Fruit fly (Drosophila melanogaster): Measurements from ENCODE around the gene sog.

Gene sog

DNA sequence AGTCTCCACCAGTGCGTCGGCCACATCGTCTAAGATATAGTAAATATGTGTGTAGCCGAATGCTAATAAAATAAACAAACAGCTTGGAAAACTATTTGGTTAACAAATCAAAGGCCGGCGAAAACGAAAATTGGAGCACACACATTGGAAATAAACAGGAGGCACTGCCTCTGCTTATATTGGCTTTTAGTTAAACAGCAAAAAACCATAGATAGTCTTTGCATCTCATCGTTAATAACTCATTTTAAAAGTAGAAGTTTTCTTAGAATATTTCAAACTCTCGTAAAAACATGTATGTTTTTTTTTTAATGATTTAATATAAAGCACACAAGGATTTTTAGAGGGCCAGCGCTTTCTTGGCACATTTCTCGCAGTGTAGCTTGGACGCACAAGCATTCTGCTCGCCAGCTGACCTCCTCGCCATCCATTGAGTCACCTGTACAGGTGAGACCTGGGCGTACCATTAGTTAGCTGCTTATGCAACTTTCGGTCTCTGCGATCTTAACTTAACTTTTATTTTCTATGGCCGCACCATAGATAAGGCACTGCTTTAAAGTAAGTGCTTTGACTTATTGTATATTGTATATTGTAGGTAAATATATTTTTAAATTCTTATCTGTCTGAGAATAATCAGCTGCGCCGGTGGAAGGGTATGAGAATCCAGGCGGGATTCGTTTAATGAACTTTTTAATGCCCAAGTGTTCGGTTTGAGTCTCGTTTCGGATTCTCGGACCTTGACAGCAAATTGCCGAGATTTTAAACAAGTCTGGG, 41.3 kb downstream of the sog start (continued):
- TF ChIP-seq vnd (GFP tag; IDR thresholded peaks at IDR 0.05; ENCODE audit: partially characterized antibody), result no peak
- peak; percentile 20 for TF ChIP-seq ewg (GFP tag; optimal IDR thresholded peaks at IDR 0.05)
- TF ChIP-seq CG13894 (tag; optimal IDR thresholded peaks at IDR 0.05), result no peak
- TF ChIP-seq phol (tag; optimal IDR thresholded peaks at IDR 0.05), result peak; percentile 48
- 0 out of 2 replicates have a peak, but pooled peaks have one; percentile 21 for TF ChIP-seq ssp (GFP tag; IDR thresholded peaks at IDR 0.05)
- TF ChIP-seq MESR4 (GFP tag; optimal IDR thresholded peaks at IDR 0.05), result no peak
- TF ChIP-seq CG10959 (GFP tag; IDR thresholded peaks at IDR 0.05), result no peak
- peak; percentile 82 for TF ChIP-seq sens (GFP tag)
- TF ChIP-seq CG2678 (tag; optimal IDR thresholded peaks at IDR 0.05), result peak; percentile 61
- peak; percentile 58 for TF ChIP-seq CG17359 (tag; optimal IDR thresholded peaks at IDR 0.05)
- TF ChIP-seq al (GFP tag; IDR thresholded peaks at IDR 0.05), result no peak
- no peak for TF ChIP-seq tio (GFP tag; optimal IDR thresholded peaks at IDR 0.05)
- peak; percentile 31 for TF ChIP-seq pnt (GFP tag; optimal IDR thresholded peaks at IDR 0.05)
- peak; percentile 6 for TF ChIP-seq eyg (GFP tag; optimal IDR thresholded peaks at IDR 0.05)
- TF ChIP-seq Fer2 (tag; optimal IDR thresholded peaks at IDR 0.05), result no peak
- peak; percentile 50 for TF ChIP-seq CG33213 (GFP tag; optimal IDR thresholded peaks at IDR 0.05)
- TF ChIP-seq CG3281 (GFP tag; optimal IDR thresholded peaks at IDR 0.05), result peak; percentile 49
- peak; percentile 57 for TF ChIP-seq lab (GFP tag; optimal IDR thresholded peaks at IDR 0.05)
- TF ChIP-seq Adf1 (GFP tag; IDR thresholded peaks at IDR 0.05), result 0 out of 2 replicates have a peak, but pooled peaks have one; percentile 15
- no peak for TF ChIP-seq D (optimal IDR thresholded peaks at IDR 0.05)
- TF ChIP-seq D (GFP tag; optimal IDR thresholded peaks at IDR 0.05), result peak; percentile 12
- TF ChIP-seq vvl (GFP tag; IDR thresholded peaks at IDR 0.05), result peak; percentile 59
- 0 out of 3 replicates have a peak, but pooled peaks have one; percentile 38 for TF ChIP-seq zfh1 (GFP tag; IDR thresholded peaks at IDR 0.05)
- TF ChIP-seq CG10654 (GFP tag; optimal IDR thresholded peaks at IDR 0.05), result peak; percentile 28
- TF ChIP-seq CG10979 (tag; optimal IDR thresholded peaks at IDR 0.05), result peak; percentile 44
- TF ChIP-seq Xbp1 (GFP tag; optimal IDR thresholded peaks at IDR 0.05), result peak; percentile 50
- TF ChIP-seq Hr39 (optimal IDR thresholded peaks at IDR 0.05), result no peak
- no peak for TF ChIP-seq odd (GFP tag; optimal IDR thresholded peaks at IDR 0.05)
- TF ChIP-seq yki (optimal IDR thresholded peaks at IDR 0.05), result no peak
- peak; percentile 2 for TF ChIP-seq CG4424 (GFP tag; optimal IDR thresholded peaks at IDR 0.05)
- peak; percentile 27; the same call in 1 of the 2 replicates for TF ChIP-seq CG32767 (GFP tag; IDR thresholded peaks at IDR 0.05)
- TF ChIP-seq CG4360 (GFP tag; IDR thresholded peaks at IDR 0.05), result no peak
- TF ChIP-seq CG14710 (tag; optimal IDR thresholded peaks at IDR 0.05), result peak; percentile 33
- TF ChIP-seq CG2120 (GFP tag; optimal IDR thresholded peaks at IDR 0.05), result peak; percentile 54
- TF ChIP-seq CG43689 (GFP tag; IDR thresholded peaks at IDR 0.05), result no peak; the same call in 1 of the 2 replicates
- peak; percentile 52 for TF ChIP-seq bcd (GFP tag; optimal IDR thresholded peaks at IDR 0.05)
- no peak for TF ChIP-seq gce (GFP tag; IDR thresholded peaks at IDR 0.05)
- TF ChIP-seq CG5245 (GFP tag; optimal IDR thresholded peaks at IDR 0.05), result no peak
- TF ChIP-seq CG13123 (GFP tag; optimal IDR thresholded peaks at IDR 0.05), result no peak
- TF ChIP-seq CG3407 (GFP tag; optimal IDR thresholded peaks at IDR 0.05), result peak; percentile 7
- peak; percentile 46 for TF ChIP-seq Aef1 (GFP tag; IDR thresholded peaks at IDR 0.05)
- TF ChIP-seq CG7556 (GFP tag; optimal IDR thresholded peaks at IDR 0.05), result peak; percentile 31
- TF ChIP-seq Chrac-16 (GFP tag; optimal IDR thresholded peaks at IDR 0.05), result peak; percentile 29
- peak; percentile 45; the same call in 1 of the 2 replicates for TF ChIP-seq CG32532 (GFP tag; IDR thresholded peaks at IDR 0.05)
- peak; percentile 8 for TF ChIP-seq jumu (GFP tag; optimal IDR thresholded peaks at IDR 0.05)
- TF ChIP-seq ara (GFP tag; IDR thresholded peaks at IDR 0.05), result no peak
- peak in 1 of 2 experiments; percentile 43 for TF ChIP-seq dpn (GFP tag; optimal IDR thresholded peaks at IDR 0.05)
- no peak for TF ChIP-seq CG1792 (GFP tag; optimal IDR thresholded peaks at IDR 0.05)
- peak; percentile 16 for TF ChIP-seq CG6254 (GFP tag; optimal IDR thresholded peaks at IDR 0.05)
- TF ChIP-seq CG18619 (GFP tag; optimal IDR thresholded peaks at IDR 0.05), result peak; percentile 20
